Worm (Caenorhabditis elegans): ENCODE measurements around the gene C05D11.5.

C05D11.5 gene

ce11 chrIII:6405121-6405520 lies 6.7 kb downstream of the C05D11.5 start:
- TF ChIP-seq nfya-1 (tag; optimal IDR thresholded peaks at IDR 0.05; ENCODE audit: insufficient read depth) (peak; percentile 37), lin-39 (tag; optimal IDR thresholded peaks at IDR 0.05) (peak; percentile 31), nhr-11 (tag; optimal IDR thresholded peaks at IDR 0.05) (peak; percentile 78), nhr-25 (tag; optimal IDR thresholded peaks at IDR 0.05) (no peak)

ce11 chrIII:6402810-6403209 lies 9.0 kb downstream of the C05D11.5 start:
- TF ChIP-seq egl-27 (tag; optimal IDR thresholded peaks at IDR 0.05): no peak
- no peak for TF ChIP-seq ceh-28 (tag; optimal IDR thresholded peaks at IDR 0.05)
- TF ChIP-seq lin-15B (tag; optimal IDR thresholded peaks at IDR 0.05): no peak
- no peak for TF ChIP-seq unc-62 (GFP tag; optimal IDR thresholded peaks at IDR 0.05)
- TF ChIP-seq nhr-11 (tag; optimal IDR thresholded peaks at IDR 0.05): no peak
- TF ChIP-seq fos-1 (tag; optimal IDR thresholded peaks at IDR 0.05): no peak
- TF ChIP-seq nhr-77 (tag; optimal IDR thresholded peaks at IDR 0.05): no peak
- TF ChIP-seq zag-1 (tag; optimal IDR thresholded peaks at IDR 0.05): no peak
- TF ChIP-seq nhr-67 (tag; optimal IDR thresholded peaks at IDR 0.05): no peak
- TF ChIP-seq unc-39 (tag; optimal IDR thresholded peaks at IDR 0.05): no peak
- TF ChIP-seq fkh-10 (GFP tag; optimal IDR thresholded peaks at IDR 0.05): no peak
- TF ChIP-seq aly-2 (tag; optimal IDR thresholded peaks at IDR 0.05): no peak
- no peak for TF ChIP-seq mml-1 (tag; optimal IDR thresholded peaks at IDR 0.05)
- TF ChIP-seq fkh-2 (tag; optimal IDR thresholded peaks at IDR 0.05): no peak
- TF ChIP-seq ceh-16 (tag; optimal IDR thresholded peaks at IDR 0.05): no peak
- TF ChIP-seq R02D3.7 (tag; optimal IDR thresholded peaks at IDR 0.05): no peak
- TF ChIP-seq ceh-9 (tag; optimal IDR thresholded peaks at IDR 0.05): no peak

- TF ChIP-seq daf-12 (tag; optimal IDR thresholded peaks at IDR 0.05) (no peak), nfya-1 (tag; optimal IDR thresholded peaks at IDR 0.05; ENCODE audit: insufficient read depth) (peak; percentile 23), nhr-11 (tag; optimal IDR thresholded peaks at IDR 0.05) (peak; percentile 65), ZK546.5 (tag; optimal IDR thresholded peaks at IDR 0.05) (no peak), lin-39 (tag; optimal IDR thresholded peaks at IDR 0.05) (peak; percentile 56), pqm-1 (tag; optimal IDR thresholded peaks at IDR 0.05) (no peak), nhr-67 (tag; optimal IDR thresholded peaks at IDR 0.05) (no peak), fkh-2 (tag; optimal IDR thresholded peaks at IDR 0.05) (no peak), nhr-25 (tag; optimal IDR thresholded peaks at IDR 0.05) (no peak), fkh-10 (GFP tag; optimal IDR thresholded peaks at IDR 0.05) (no peak), mml-1 (tag; optimal IDR thresholded peaks at IDR 0.05) (no peak), ceh-9 (tag; optimal IDR thresholded peaks at IDR 0.05) (no peak)
These were observed 9.5 kb downstream of the C05D11.5 start for ce11 chrIII:6402346-6402745.

- TF ChIP-seq elt-1 (tag; optimal IDR thresholded peaks at IDR 0.05) (no peak), fkh-10 (GFP tag; optimal IDR thresholded peaks at IDR 0.05) (peak; percentile 59), nhr-11 (tag; optimal IDR thresholded peaks at IDR 0.05) (no peak), egl-27 (tag; optimal IDR thresholded peaks at IDR 0.05) (no peak)
These were observed 12.4 kb downstream of the C05D11.5 start for ce11 chrIII:6399424-6399823.

ce11 chrIII:6398124-6398523 lies 13.7 kb downstream of the C05D11.5 start:
- TF ChIP-seq nhr-237 (tag; optimal IDR thresholded peaks at IDR 0.05) (no peak), ceh-16 (tag; optimal IDR thresholded peaks at IDR 0.05) (no peak), nfya-1 (tag; optimal IDR thresholded peaks at IDR 0.05; ENCODE audit: insufficient read depth) (peak; percentile 22), sea-2 (GFP tag; optimal IDR thresholded peaks at IDR 0.05) (no peak), ceh-9 (tag; optimal IDR thresholded peaks at IDR 0.05) (no peak), elt-1 (tag; optimal IDR thresholded peaks at IDR 0.05) (no peak), mml-1 (tag; optimal IDR thresholded peaks at IDR 0.05) (no peak), nhr-11 (tag; optimal IDR thresholded peaks at IDR 0.05) (peak; percentile 31), elt-3 (tag; optimal IDR thresholded peaks at IDR 0.05) (no peak)

ce11 chrIII:6396381-6396780 lies 15.4 kb downstream of the C05D11.5 start:
- TF ChIP-seq unc-62 (GFP tag; optimal IDR thresholded peaks at IDR 0.05) (no peak), nhr-11 (tag; optimal IDR thresholded peaks at IDR 0.05) (no peak), nfya-1 (tag; optimal IDR thresholded peaks at IDR 0.05; ENCODE audit: insufficient read depth) (no peak), fkh-10 (GFP tag; optimal IDR thresholded peaks at IDR 0.05) (no peak), unc-39 (tag; optimal IDR thresholded peaks at IDR 0.05) (no peak), fos-1 (tag; optimal IDR thresholded peaks at IDR 0.05) (no peak), ceh-9 (tag; optimal IDR thresholded peaks at IDR 0.05) (no peak), nhr-28 (tag; optimal IDR thresholded peaks at IDR 0.05) (no peak), ztf-4 (tag; optimal IDR thresholded peaks at IDR 0.05) (no peak), skn-1 (tag; optimal IDR thresholded peaks at IDR 0.05) (peak; percentile 11), zag-1 (tag; optimal IDR thresholded peaks at IDR 0.05) (no peak), ceh-82 (tag; optimal IDR thresholded peaks at IDR 0.05) (no peak), snpc-4 (tag; optimal IDR thresholded peaks at IDR 0.05) (no peak), nhr-237 (tag; optimal IDR thresholded peaks at IDR 0.05) (no peak), aly-2 (tag; optimal IDR thresholded peaks at IDR 0.05) (no peak), ceh-28 (tag; optimal IDR thresholded peaks at IDR 0.05) (no peak), lin-39 (tag; optimal IDR thresholded peaks at IDR 0.05) (no peak), pqm-1 (tag; optimal IDR thresholded peaks at IDR 0.05) (peak; percentile 85), R02D3.7 (tag; optimal IDR thresholded peaks at IDR 0.05) (no peak), nhr-23 (tag; optimal IDR thresholded peaks at IDR 0.05) (no peak), mml-1 (tag; optimal IDR thresholded peaks at IDR 0.05) (no peak), lin-15B (tag; optimal IDR thresholded peaks at IDR 0.05) (no peak), ceh-16 (tag; optimal IDR thresholded peaks at IDR 0.05) (no peak), elt-3 (tag; optimal IDR thresholded peaks at IDR 0.05) (peak; percentile 2 to 100 (median 82)), egl-27 (tag; optimal IDR thresholded peaks at IDR 0.05) (no peak), nhr-76 (tag; optimal IDR thresholded peaks at IDR 0.05) (no peak), nhr-43 (tag; optimal IDR thresholded peaks at IDR 0.05; ENCODE audit: poor library complexity, severe bottlenecking) (peak; percentile 70), daf-12 (tag; optimal IDR thresholded peaks at IDR 0.05) (no peak), hmg-11 (tag; optimal IDR thresholded peaks at IDR 0.05) (no peak), lsy-12 (tag; optimal IDR thresholded peaks at IDR 0.05) (no peak), ZK546.5 (tag; optimal IDR thresholded peaks at IDR 0.05) (no peak), nhr-67 (tag; optimal IDR thresholded peaks at IDR 0.05) (no peak), nhr-12 (tag; optimal IDR thresholded peaks at IDR 0.05) (no peak)

All from whole organism, L3 larva.